Fruit fly (Drosophila melanogaster) whole organism, embryonic: Measurements from ENCODE around the gene Cyt-c1L.

ENCODE experiments used
- B-H2 ChIP-seq: fragments of 200-800 bp; sonication (Bioruptor generic); optimal IDR thresholded peaks from 2 replicates; lab custom pipeline; 2018; ENCODE audit warnings: missing biosample characterization, mild to moderate bottlenecking, missing genetic modification characterization
- C15 ChIP-seq: fragments of 200-800 bp; sonication (Bioruptor generic); IDR thresholded peaks from 3 replicates; pipeline ENCODE4 v1.3.6; 2022; ENCODE audit warnings: missing biosample characterization, missing genetic modification characterization
- CG10543 ChIP-seq: fragments of 200-800 bp; sonication (Bioruptor generic); optimal IDR thresholded peaks from 3 replicates; lab custom pipeline; 2017; ENCODE audit warnings: missing biosample characterization, mild to moderate bottlenecking, missing genetic modification characterization, moderate library complexity
- CG12071 ChIP-seq: fragments of 200-800 bp; sonication (Bioruptor generic); optimal IDR thresholded peaks from 3 replicates; lab custom pipeline; 2018; ENCODE audit warnings: missing biosample characterization, mild to moderate bottlenecking, missing genetic modification characterization
- CG12744 ChIP-seq: fragments of 200-800 bp; sonication (Bioruptor generic); optimal IDR thresholded peaks from 2 replicates; lab custom pipeline; 2016; ENCODE audit warnings: missing biosample characterization, missing genetic modification characterization
- CG16779 ChIP-seq: fragments of 200-800 bp; sonication (Bioruptor generic); IDR thresholded peaks from 2 replicates; pipeline ENCODE4 v1.3.6; 2022; ENCODE audit warnings: missing biosample characterization, missing genetic modification characterization
- CG16813 ChIP-seq: fragments of 200-800 bp; sonication (Bioruptor generic); IDR thresholded peaks from 3 replicates; pipeline ENCODE4 v1.3.6; 2022; ENCODE audit warnings: missing biosample characterization, missing genetic modification characterization; ENCODE audit not compliant: partially characterized antibody
- CG18619 ChIP-seq: fragments of 200-800 bp; sonication (Bioruptor generic); optimal IDR thresholded peaks from 3 replicates; lab custom pipeline; 2017; ENCODE audit warnings: missing biosample characterization, mild to moderate bottlenecking, missing genetic modification characterization
- CG2875 ChIP-seq: fragments of 200-800 bp; sonication (Bioruptor generic); optimal IDR thresholded peaks from 2 replicates; lab custom pipeline; 2017; ENCODE audit warnings: missing biosample characterization, mild to moderate bottlenecking, missing genetic modification characterization, missing genetic modification reagents
- CG33557 ChIP-seq: fragments of 200-800 bp; sonication (Bioruptor generic); optimal IDR thresholded peaks from 2 replicates; lab custom pipeline; 2019; ENCODE audit warnings: missing biosample characterization, mild to moderate bottlenecking, missing genetic modification characterization, moderate library complexity
- CG34422 ChIP-seq: fragments of 200-800 bp; sonication (Bioruptor generic); IDR thresholded peaks from 3 replicates; pipeline ENCODE4 v1.3.6; 2022; ENCODE audit warnings: missing biosample characterization, missing genetic modification characterization
- CG4820 ChIP-seq: fragments of 200-800 bp; sonication (Bioruptor generic); optimal IDR thresholded peaks from 3 replicates; lab custom pipeline; 2016; ENCODE audit warnings: missing biosample characterization, missing genetic modification characterization
- CG6854 ChIP-seq: fragments of 200-800 bp; sonication (Bioruptor generic); optimal IDR thresholded peaks from 3 replicates; lab custom pipeline; 2017; ENCODE audit warnings: missing biosample characterization, mild to moderate bottlenecking, missing genetic modification characterization
- CG7556 ChIP-seq: fragments of 200-800 bp; sonication (Bioruptor generic); optimal IDR thresholded peaks from 2 replicates; lab custom pipeline; 2017; ENCODE audit warnings: missing biosample characterization, mild to moderate bottlenecking, missing genetic modification characterization
- CG9609 ChIP-seq: fragments of 200-800 bp; sonication (Bioruptor generic); optimal IDR thresholded peaks from 3 replicates; lab custom pipeline; 2016; ENCODE audit warnings: missing biosample characterization, missing genetic modification characterization
- CG9817 ChIP-seq: fragments of 200-800 bp; sonication (Bioruptor generic); optimal IDR thresholded peaks from 2 replicates; lab custom pipeline; 2018; ENCODE audit warnings: missing biosample characterization, mild to moderate bottlenecking, missing genetic modification characterization, moderate library complexity
- Chrac-16 ChIP-seq: fragments of 200-800 bp; sonication (Bioruptor generic); optimal IDR thresholded peaks from 3 replicates; lab custom pipeline; 2016; ENCODE audit warnings: missing biosample characterization, missing genetic modification characterization
- Dfd ChIP-seq, 2 experiments: fragments of >200 bp; optimal IDR thresholded peaks; 2 replicates each; lab custom pipeline; 2017; ENCODE audit warnings: missing biosample characterization in 2 of 2, missing genetic modification characterization in 2 of 2
- Dll ChIP-seq: fragments of 200-800 bp; sonication (Bioruptor generic); IDR thresholded peaks from 4 replicates; pipeline ENCODE4 v1.3.6; 2022; ENCODE audit warnings: missing biosample characterization, missing genetic modification characterization; ENCODE audit not compliant: partially characterized antibody
- E2f1 ChIP-seq: fragments of 200-800 bp; sonication (Bioruptor generic); IDR thresholded peaks from 2 replicates; pipeline ENCODE4 v1.3.6; 2022; ENCODE audit warnings: missing biosample characterization, missing genetic modification characterization
- Eip74EF ChIP-seq, 2 experiments: fragments of 200-800 bp in 1 of 2; fragments of >200 bp in 1 of 2; sonication (Bioruptor generic) in 1 of 2; optimal IDR thresholded peaks; 2 replicates each; lab custom pipeline; 2017 to 2019; ENCODE audit warnings: missing biosample characterization in 2 of 2, missing genetic modification characterization in 2 of 2, mild to moderate bottlenecking in 1 of 2, moderate library complexity in 1 of 2
- Ets65A ChIP-seq: fragments of 200-800 bp; sonication (Bioruptor generic); peaks from one replicate; lab custom pipeline; 2016; ENCODE audit warnings: missing biosample characterization, missing genetic modification characterization
- HLH4C ChIP-seq: fragments of 200-800 bp; sonication (Bioruptor generic); IDR thresholded peaks from 3 replicates; pipeline ENCODE4 v1.3.6; 2022; ENCODE audit warnings: missing biosample characterization, missing genetic modification characterization; ENCODE audit not compliant: partially characterized antibody
- MBD-R2 ChIP-seq: fragments of 200-800 bp; sonication (Bioruptor generic); IDR thresholded peaks from 2 replicates; pipeline ENCODE4 v1.3.6; 2022; ENCODE audit warnings: missing biosample characterization, missing genetic modification characterization
- MTF-1 ChIP-seq: fragments of 200-800 bp; sonication (Bioruptor generic); optimal IDR thresholded peaks from 2 replicates; lab custom pipeline; 2018; ENCODE audit warnings: missing biosample characterization, mild to moderate bottlenecking, missing genetic modification characterization, borderline replicate concordance
- Max ChIP-seq: fragments of 200-800 bp; sonication (Bioruptor generic); optimal IDR thresholded peaks from 2 replicates; lab custom pipeline; 2016; ENCODE audit warnings: missing biosample characterization, mild to moderate bottlenecking, missing genetic modification characterization
- Med ChIP-seq: fragments of 200-800 bp; sonication (Bioruptor generic); peaks from one replicate; lab custom pipeline; 2016; ENCODE audit warnings: missing biosample characterization, missing genetic modification characterization, mild to moderate bottlenecking, inconsistent platforms, moderate library complexity
- Ravus ChIP-seq: fragments of 200-800 bp; sonication (Bioruptor generic); IDR thresholded peaks from 2 replicates; pipeline ENCODE4 v1.3.6; 2022; ENCODE audit warnings: missing biosample characterization, missing genetic modification characterization
- Scr ChIP-seq: fragments of 200-800 bp; sonication (Bioruptor generic); IDR thresholded peaks from 2 replicates; pipeline ENCODE4 v1.3.6; 2022; ENCODE audit warnings: missing biosample characterization, missing genetic modification characterization; ENCODE audit not compliant: partially characterized antibody
- aop ChIP-seq: fragments of 200-800 bp; sonication (Bioruptor generic); IDR thresholded peaks from 2 replicates; pipeline ENCODE4 v1.3.6; 2022; ENCODE audit warnings: missing biosample characterization, missing genetic modification characterization
- br ChIP-seq: fragments of >200 bp; optimal IDR thresholded peaks from 2 replicates; lab custom pipeline; 2017
- chm ChIP-seq: fragments of 200-800 bp; sonication (Bioruptor generic); IDR thresholded peaks from 2 replicates; pipeline ENCODE4 v1.3.6; 2022; ENCODE audit warnings: missing biosample characterization, missing genetic modification characterization
- dm ChIP-seq: fragments of 200-800 bp; sonication (Bioruptor generic); optimal IDR thresholded peaks from 3 replicates; lab custom pipeline; 2016; ENCODE audit warnings: missing biosample characterization, missing genetic modification characterization
- eyg ChIP-seq: fragments of 200-800 bp; sonication (Bioruptor generic); optimal IDR thresholded peaks from 3 replicates; lab custom pipeline; 2016; ENCODE audit warnings: missing biosample characterization, missing genetic modification characterization
- grn ChIP-seq: fragments of 200-800 bp; sonication (Bioruptor generic); optimal IDR thresholded peaks from 3 replicates; lab custom pipeline; 2017; ENCODE audit warnings: missing biosample characterization, missing genetic modification characterization
- insv ChIP-seq, 2 experiments: fragments of 200-800 bp; sonication (Bioruptor generic); optimal IDR thresholded peaks; 3 replicates each; lab custom pipeline; 2016 to 2018; ENCODE audit warnings: missing biosample characterization in 2 of 2, missing genetic modification characterization in 2 of 2
- knrl ChIP-seq: fragments of 200-800 bp; sonication (Bioruptor generic); IDR thresholded peaks from 3 replicates; pipeline ENCODE4 v1.3.6; 2022; ENCODE audit warnings: missing biosample characterization, missing genetic modification characterization; ENCODE audit not compliant: partially characterized antibody
- onecut ChIP-seq: fragments of 200-800 bp; sonication (Bioruptor generic); IDR thresholded peaks from 2 replicates; pipeline ENCODE4 v1.3.6; 2022; ENCODE audit warnings: missing biosample characterization, missing genetic modification characterization
- p53 ChIP-seq: fragments of 200-800 bp; sonication (Bioruptor generic); optimal IDR thresholded peaks from 2 replicates; lab custom pipeline; 2016; ENCODE audit warnings: missing biosample characterization, missing genetic modification characterization
- pita ChIP-seq: fragments of 200-800 bp; sonication (Bioruptor generic); optimal IDR thresholded peaks from 2 replicates; lab custom pipeline; 2017; ENCODE audit warnings: missing biosample characterization, mild to moderate bottlenecking, missing genetic modification characterization
- run ChIP-seq: fragments of 200-800 bp; sonication (Bioruptor generic); optimal IDR thresholded peaks from 3 replicates; lab custom pipeline; 2018; ENCODE audit warnings: missing biosample characterization, mild to moderate bottlenecking, missing genetic modification characterization
- sima ChIP-seq: fragments of 200-800 bp; sonication (Bioruptor generic); optimal IDR thresholded peaks from 2 replicates; lab custom pipeline; 2016; ENCODE audit warnings: missing biosample characterization, missing genetic modification characterization
- slbo ChIP-seq: fragments of 200-800 bp; sonication (Bioruptor generic); IDR thresholded peaks from 2 replicates; pipeline ENCODE4 v1.3.6; 2022; ENCODE audit warnings: missing biosample characterization, missing genetic modification characterization
- tup ChIP-seq: fragments of 200-800 bp; sonication (Bioruptor generic); optimal IDR thresholded peaks from 2 replicates; lab custom pipeline; 2016; ENCODE audit warnings: missing biosample characterization, mild to moderate bottlenecking, missing genetic modification characterization, moderate library complexity
- wor ChIP-seq: fragments of 200-800 bp; sonication (Bioruptor generic); IDR thresholded peaks from 2 replicates; pipeline ENCODE4 v1.3.6; 2022; ENCODE audit warnings: missing biosample characterization, missing genetic modification characterization
- zen ChIP-seq: fragments of 200-800 bp; sonication (Bioruptor generic); optimal IDR thresholded peaks from 3 replicates; lab custom pipeline; 2018; ENCODE audit warnings: missing biosample characterization, mild to moderate bottlenecking, missing genetic modification characterization, moderate library complexity

The Cyt-c1L gene

dm6 chr3R:29222891-29223842, 19.2 kb upstream of the Cyt-c1L start, which contains the start of the genes Cisd2 and Brd8 (continued):
- no peak for TF ChIP-seq p53
- peak in 1 of 2 experiments; percentile 24 for TF ChIP-seq insv (GFP tag; optimal IDR thresholded peaks at IDR 0.05; lab: Kevin White, UChicago)
- peak; percentile 86 for TF ChIP-seq onecut (GFP tag; lab: Robert Waterston, UW)
- peak; percentile 98 for TF ChIP-seq HLH4C (GFP tag; lab: Robert Waterston, UW)
- TF ChIP-seq sima (GFP tag; lab: Kevin White, UChicago) = no peak
- no peak for TF ChIP-seq CG4820 (GFP tag; lab: Kevin White, UChicago)
- TF ChIP-seq CG18619 (GFP tag; lab: Kevin White, UChicago) = no peak
- no peak for TF ChIP-seq br (lab: Kevin White, UChicago)
- no peak for TF ChIP-seq CG9817
- no peak for TF ChIP-seq run (tag; lab: Kevin White, UChicago)
- TF ChIP-seq CG34422 = peak; percentile 47; the same call in 1 of the 3 replicates

DNA sequence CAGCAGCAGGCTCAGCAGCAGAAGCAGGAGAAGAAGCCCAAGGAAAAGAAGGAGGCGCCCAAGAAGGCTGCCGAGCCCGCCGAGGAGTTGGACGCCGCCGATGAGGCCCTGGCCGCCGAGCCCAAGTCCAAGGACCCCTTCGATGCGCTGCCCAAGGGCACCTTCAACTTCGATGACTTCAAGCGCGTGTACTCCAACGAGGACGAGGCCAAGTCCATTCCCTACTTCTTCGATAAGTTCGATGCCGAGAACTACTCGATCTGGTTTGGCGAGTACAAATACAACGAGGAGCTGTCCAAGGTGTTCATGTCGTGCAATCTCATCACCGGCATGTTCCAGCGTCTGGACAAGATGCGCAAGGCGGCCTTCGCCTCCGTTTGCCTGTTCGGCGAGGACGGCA, 17.2 kb upstream of the Cyt-c1L start:
- TF ChIP-seq Eip74EF (GFP tag; optimal IDR thresholded peaks at IDR 0.05; lab: Kevin White, UChicago) (no peak), dm (GFP tag; lab: Kevin White, UChicago) (no peak), aop (GFP tag; lab: Robert Waterston, UW) (no peak), Dfd (GFP tag; optimal IDR thresholded peaks at IDR 0.05; lab: Kevin White, UChicago) (no peak), CG9609 (GFP tag; lab: Kevin White, UChicago) (no peak), pita (GFP tag; lab: Kevin White, UChicago) (no peak), wor (no peak), CG16813 (0 out of 3 replicates have a peak, but pooled peaks have one; percentile 37), knrl (GFP tag; lab: Robert Waterston, UW) (0 out of 3 replicates have a peak, but pooled peaks have one; percentile 4)

DNA sequence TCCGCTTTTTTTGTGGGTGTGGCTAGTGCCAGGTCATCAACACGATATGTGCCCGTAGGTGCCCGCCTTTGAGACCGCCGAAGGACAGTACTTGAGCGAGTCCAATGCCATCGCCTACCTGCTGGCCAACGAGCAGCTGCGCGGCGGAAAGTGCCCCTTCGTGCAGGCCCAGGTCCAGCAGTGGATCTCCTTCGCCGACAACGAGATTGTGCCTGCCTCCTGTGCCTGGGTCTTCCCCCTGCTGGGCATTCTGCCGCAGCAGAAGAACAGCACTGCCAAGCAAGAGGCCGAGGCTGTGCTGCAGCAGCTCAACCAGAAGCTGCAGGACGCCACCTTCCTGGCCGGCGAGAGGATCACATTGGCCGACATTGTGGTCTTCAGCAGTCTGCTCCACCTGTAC, 16.7 kb upstream of the Cyt-c1L start:
- TF ChIP-seq Med (GFP tag; lab: Kevin White, UChicago) = peak; percentile 71
- TF ChIP-seq CG7556 (GFP tag; lab: Kevin White, UChicago) = no peak
- peak; percentile 40; the same call in 1 of the 2 replicates for TF ChIP-seq chm (GFP tag; lab: Robert Waterston, UW)
- no peak for TF ChIP-seq CG16779 (GFP tag; lab: Robert Waterston, UW)
- TF ChIP-seq Chrac-16 (GFP tag; lab: Kevin White, UChicago) = no peak
- TF ChIP-seq Ets65A = peak; percentile 91
- TF ChIP-seq CG2875 (GFP tag; lab: Kevin White, UChicago) = no peak
- no peak for TF ChIP-seq CG6854 (GFP tag; lab: Kevin White, UChicago)
- no peak for TF ChIP-seq C15 (GFP tag; lab: Robert Waterston, UW)
- no peak for TF ChIP-seq eyg
- TF ChIP-seq slbo (GFP tag; lab: Robert Waterston, UW) = no peak
- no peak for TF ChIP-seq CG10543 (GFP tag; lab: Kevin White, UChicago)
- TF ChIP-seq E2f1 (GFP tag; lab: Robert Waterston, UW) = no peak

- TF ChIP-seq grn (peak; percentile 85), Scr (peak; percentile 94), CG33557 (peak; percentile 95), Dll (GFP tag; lab: Robert Waterston, UW) (peak; percentile 92), B-H2 (peak; percentile 96), zen (peak; percentile 86), CG12744 (GFP tag; lab: Kevin White, UChicago) (peak; percentile 95), MTF-1 (peak; percentile 98), tup (peak; percentile 85), Ravus (GFP tag; lab: Robert Waterston, UW) (peak; percentile 64), CG12071 (GFP tag; lab: Kevin White, UChicago) (peak; percentile 97), Max (peak; percentile 96), MBD-R2 (peak; percentile 85)
These were observed 16.0 kb upstream of the Cyt-c1L start, which contains the start of gene eEF1gamma for dm6 chr3R:29219948-29220347. Gene eEF1gamma, plus strand, starts transcription at chr3R:29220172.
